Worm (Caenorhabditis elegans): Measurements from ENCODE around the gene srg-69.

The srg-69 gene

DNA sequence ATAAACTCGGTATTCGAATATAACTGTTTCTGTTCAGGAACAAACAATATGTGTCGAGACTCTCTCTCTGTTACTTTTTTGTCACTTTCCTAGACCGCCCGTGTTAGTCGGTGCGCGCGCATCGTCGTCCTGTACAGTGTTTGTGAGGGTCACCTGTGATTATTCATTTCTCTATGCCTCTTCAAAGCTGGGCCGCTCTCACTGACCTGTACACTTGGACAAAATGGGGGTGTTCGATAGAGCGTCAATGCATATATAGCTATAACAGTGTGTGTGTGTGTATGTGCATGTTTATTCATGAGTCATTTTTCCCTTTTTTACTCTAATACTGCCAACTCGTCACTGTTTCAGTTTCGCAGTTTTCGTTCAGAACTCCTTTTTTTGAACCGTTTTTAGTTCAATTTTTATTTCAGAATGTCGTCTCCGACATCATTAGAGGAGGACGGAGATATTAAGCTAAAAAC is 24.2 kb downstream of the srg-69 start, which contains the start of gene pkc-3:
pkc-3 (plus strand) TSS at position 414 of the 464 bp plus-strand sequence.
- TF ChIP-seq lin-38 (GFP tag; IDR thresholded peaks at IDR 0.05), result peak; percentile 79
- 0 out of 2 replicates have a peak, but pooled peaks have one; percentile 20 for TF ChIP-seq mdt-29 (GFP tag; IDR thresholded peaks at IDR 0.05)
- TF ChIP-seq php-3 (GFP tag; IDR thresholded peaks at IDR 0.05), result 0 out of 2 replicates have a peak, but pooled peaks have one; percentile 14
- TF ChIP-seq hmg-1.1 (GFP tag; IDR thresholded peaks at IDR 0.05), result peak; percentile 52; the same call in 1 of the 2 replicates
- TF ChIP-seq hif-1 (tag; optimal IDR thresholded peaks at IDR 0.05), result peak; percentile 22
- peak; percentile 39; the same call in 1 of the 2 replicates for TF ChIP-seq pha-4 (GFP tag; IDR thresholded peaks at IDR 0.05)
- peak; percentile 68 for TF ChIP-seq pha-4 (tag; optimal IDR thresholded peaks at IDR 0.05)
- peak; percentile 38 for TF ChIP-seq dpl-1 (GFP tag; optimal IDR thresholded peaks at IDR 0.05)
- peak; percentile 52 for TF ChIP-seq dmd-6 (GFP tag; IDR thresholded peaks at IDR 0.05)
- peak; percentile 58; the same call in 1 of the 2 replicates for TF ChIP-seq snpc-1.2 (GFP tag; IDR thresholded peaks at IDR 0.05)
- TF ChIP-seq nhr-10 (tag; optimal IDR thresholded peaks at IDR 0.05), result peak; percentile 11
- no peak for TF ChIP-seq lin-39 (tag; optimal IDR thresholded peaks at IDR 0.05)
- peak; percentile 47 for TF ChIP-seq nhr-11 (tag; optimal IDR thresholded peaks at IDR 0.05)
- peak; percentile 54 for TF ChIP-seq lin-13 (GFP tag; optimal IDR thresholded peaks at IDR 0.05)
- peak; percentile 71 for TF ChIP-seq pqm-1 (tag; optimal IDR thresholded peaks at IDR 0.05)
- no peak for TF ChIP-seq ceh-20 (GFP tag; IDR thresholded peaks at IDR 0.05)
- peak; percentile 86 for TF ChIP-seq mxl-3 (GFP tag; optimal IDR thresholded peaks at IDR 0.05)
- peak; percentile 15 for TF ChIP-seq unc-130 (GFP tag; optimal IDR thresholded peaks at IDR 0.05)
- TF ChIP-seq ama-1 (optimal IDR thresholded peaks at IDR 0.05), result peak; percentile 70
- peak; percentile 89 for TF ChIP-seq nhr-77 (tag; optimal IDR thresholded peaks at IDR 0.05)
- peak; percentile 40 to 74 for TF ChIP-seq lsy-2 (tag; optimal IDR thresholded peaks at IDR 0.05)
- TF ChIP-seq aha-1 (tag), result peak; percentile 99
- peak; percentile 83 for TF ChIP-seq hlh-30 (tag; optimal IDR thresholded peaks at IDR 0.05; ENCODE audit: insufficient read depth)
- peak; percentile 87 for TF ChIP-seq nhr-41 (GFP tag; IDR thresholded peaks at IDR 0.05)
- peak; percentile 40 for TF ChIP-seq jun-1 (tag; optimal IDR thresholded peaks at IDR 0.05)
- TF ChIP-seq arid-1 (GFP tag; conservative IDR thresholded peaks at IDR 0.05), result 0 out of 2 replicates have a peak, but pooled peaks have one; percentile 25
- TF ChIP-seq duxl-1 (tag; optimal IDR thresholded peaks at IDR 0.05; ENCODE audit: poor library complexity), result peak; percentile 50
- TF ChIP-seq mdl-1 (tag; optimal IDR thresholded peaks at IDR 0.05), result peak; percentile 7 to 47
- TF ChIP-seq nhr-28 (tag; optimal IDR thresholded peaks at IDR 0.05), result peak; percentile 93
- TF ChIP-seq unc-62 (GFP tag; optimal IDR thresholded peaks at IDR 0.05 in 1 of 2), result peak in 1 of 2 experiments; percentile 19
- no peak for TF ChIP-seq unc-62 (tag; optimal IDR thresholded peaks at IDR 0.05)
- TF ChIP-seq tag-97 (GFP tag; IDR thresholded peaks at IDR 0.05), result no peak
- TF ChIP-seq egl-43 (GFP tag; IDR thresholded peaks at IDR 0.05), result no peak
- peak; percentile 36; the same call in 1 of the 2 replicates for TF ChIP-seq nhr-42 (GFP tag; IDR thresholded peaks at IDR 0.05)
- TF ChIP-seq mes-2 (tag; optimal IDR thresholded peaks at IDR 0.05; ENCODE audit: poor library complexity, severe bottlenecking), result peak; percentile 67
- no peak for TF ChIP-seq nhr-76 (tag; optimal IDR thresholded peaks at IDR 0.05)
- peak; percentile 35; the same call in 1 of the 2 replicates for TF ChIP-seq madf-9 (GFP tag; conservative IDR thresholded peaks at IDR 0.05)
- TF ChIP-seq ctbp-1 (GFP tag; IDR thresholded peaks at IDR 0.05), result no peak
- peak; percentile 93 for TF ChIP-seq nhr-6 (tag; optimal IDR thresholded peaks at IDR 0.05)
- no peak for TF ChIP-seq attf-4 (tag; optimal IDR thresholded peaks at IDR 0.05)
- TF ChIP-seq nhr-48 (tag; optimal IDR thresholded peaks at IDR 0.05), result no peak
- peak in 1 of 2 experiments; percentile 16 for TF ChIP-seq daf-16 (GFP tag; optimal IDR thresholded peaks at IDR 0.05)
- peak; percentile 72 for TF ChIP-seq daf-16 (tag; optimal IDR thresholded peaks at IDR 0.05)
- peak; percentile 61; the same call in 1 of the 2 replicates for TF ChIP-seq zfp-3 (GFP tag; conservative IDR thresholded peaks at IDR 0.05)
- TF ChIP-seq spr-3 (GFP tag; optimal IDR thresholded peaks at IDR 0.05), result peak; percentile 42
- TF ChIP-seq lin-1 (GFP tag; IDR thresholded peaks at IDR 0.05), result 0 out of 2 replicates have a peak, but pooled peaks have one; percentile 53
- TF ChIP-seq hlh-11 (tag; optimal IDR thresholded peaks at IDR 0.05), result peak; percentile 93
- peak; percentile 76 for TF ChIP-seq T20F7.1 (GFP tag; optimal IDR thresholded peaks at IDR 0.05)
- TF ChIP-seq dmd-8 (GFP tag; IDR thresholded peaks at IDR 0.05), result 0 out of 2 replicates have a peak, but pooled peaks have one; percentile 52
- TF ChIP-seq mxl-2 (GFP tag; conservative IDR thresholded peaks at IDR 0.05), result no peak
